Worm (Caenorhabditis elegans): Measurements from ENCODE around the gene sap-49.

sap-49 gene

ce11 chrII:8035667-8036066 is at the start of gene sap-49:
Gene sap-49, minus strand, starts transcription at chrII:8035767.
- no peak for TF ChIP-seq skn-1 (tag; optimal IDR thresholded peaks at IDR 0.05)
- no peak for TF ChIP-seq egl-27 (tag; optimal IDR thresholded peaks at IDR 0.05)
- TF ChIP-seq nhr-11 (tag; optimal IDR thresholded peaks at IDR 0.05) = no peak
- TF ChIP-seq ama-1 (optimal IDR thresholded peaks at IDR 0.05) = no peak
- TF ChIP-seq pha-4 (tag; optimal IDR thresholded peaks at IDR 0.05) = no peak
- TF ChIP-seq elt-1 (tag; optimal IDR thresholded peaks at IDR 0.05) = no peak
- TF ChIP-seq unc-39 (tag; optimal IDR thresholded peaks at IDR 0.05) = no peak
- no peak for TF ChIP-seq mml-1 (tag; optimal IDR thresholded peaks at IDR 0.05)
- TF ChIP-seq hmg-11 (tag; optimal IDR thresholded peaks at IDR 0.05) = no peak

ce11 chrII:8078041-8078440 is 42.5 kb upstream of the sap-49 start, which contains the start of gene K02C4.5:
Gene K02C4.5, plus strand, starts transcription at chrII:8078435.
- TF ChIP-seq ama-1 (optimal IDR thresholded peaks at IDR 0.05) = no peak
- TF ChIP-seq nfya-1 (tag; optimal IDR thresholded peaks at IDR 0.05; ENCODE audit: insufficient read depth) = no peak
- peak; percentile 11 for TF ChIP-seq nhr-25 (tag; optimal IDR thresholded peaks at IDR 0.05)
- no peak for TF ChIP-seq lin-39 (tag; optimal IDR thresholded peaks at IDR 0.05)
- peak; percentile 67 for TF ChIP-seq nhr-23 (tag; optimal IDR thresholded peaks at IDR 0.05)
- TF ChIP-seq mml-1 (tag; optimal IDR thresholded peaks at IDR 0.05) = no peak
- TF ChIP-seq eor-1 (tag; optimal IDR thresholded peaks at IDR 0.05) = no peak
- no peak for TF ChIP-seq egl-27 (tag; optimal IDR thresholded peaks at IDR 0.05)
- peak; percentile 24 for TF ChIP-seq skn-1 (tag; optimal IDR thresholded peaks at IDR 0.05)
- TF ChIP-seq ZK546.5 (tag; optimal IDR thresholded peaks at IDR 0.05) = no peak
- TF ChIP-seq aly-2 (tag; optimal IDR thresholded peaks at IDR 0.05) = no peak
- no peak for TF ChIP-seq unc-62 (GFP tag; optimal IDR thresholded peaks at IDR 0.05)
- TF ChIP-seq egl-5 (tag; optimal IDR thresholded peaks at IDR 0.05) = no peak
- TF ChIP-seq elt-2 (tag; optimal IDR thresholded peaks at IDR 0.05) = peak; percentile 83
- no peak for TF ChIP-seq ztf-4 (tag; optimal IDR thresholded peaks at IDR 0.05)
- no peak for TF ChIP-seq ceh-9 (tag; optimal IDR thresholded peaks at IDR 0.05)
- peak; percentile 63 for TF ChIP-seq pqm-1 (tag; optimal IDR thresholded peaks at IDR 0.05)
- peak; percentile 27 for TF ChIP-seq jun-1 (tag; optimal IDR thresholded peaks at IDR 0.05)
- no peak for TF ChIP-seq fkh-2 (tag; optimal IDR thresholded peaks at IDR 0.05)
- TF ChIP-seq R02D3.7 (tag; optimal IDR thresholded peaks at IDR 0.05) = no peak
- TF ChIP-seq zag-1 (tag; optimal IDR thresholded peaks at IDR 0.05) = no peak
- TF ChIP-seq nhr-12 (tag; optimal IDR thresholded peaks at IDR 0.05) = no peak
- TF ChIP-seq fos-1 (tag; optimal IDR thresholded peaks at IDR 0.05) = no peak
- TF ChIP-seq pha-4 (tag; optimal IDR thresholded peaks at IDR 0.05) = peak; percentile 12
- no peak for TF ChIP-seq nhr-77 (tag; optimal IDR thresholded peaks at IDR 0.05)
- TF ChIP-seq nhr-11 (tag; optimal IDR thresholded peaks at IDR 0.05) = no peak
- no peak for TF ChIP-seq lin-15B (tag; optimal IDR thresholded peaks at IDR 0.05)
- TF ChIP-seq nhr-237 (tag; optimal IDR thresholded peaks at IDR 0.05) = no peak
- TF ChIP-seq unc-39 (tag; optimal IDR thresholded peaks at IDR 0.05) = no peak
- TF ChIP-seq elt-1 (tag; optimal IDR thresholded peaks at IDR 0.05) = no peak
- no peak for TF ChIP-seq mdl-1 (tag; optimal IDR thresholded peaks at IDR 0.05)
- no peak for TF ChIP-seq ztf-11 (tag; optimal IDR thresholded peaks at IDR 0.05)
- TF ChIP-seq ceh-28 (tag; optimal IDR thresholded peaks at IDR 0.05) = peak; percentile 64

- peak; percentile 76 for TF ChIP-seq elt-2 (tag; optimal IDR thresholded peaks at IDR 0.05)
- TF ChIP-seq egl-27 (tag; optimal IDR thresholded peaks at IDR 0.05) = peak; percentile 86
- peak; percentile 36 for TF ChIP-seq lin-15B (tag; optimal IDR thresholded peaks at IDR 0.05)
- peak; percentile 55 for TF ChIP-seq pqm-1 (tag; optimal IDR thresholded peaks at IDR 0.05)
- TF ChIP-seq skn-1 (tag; optimal IDR thresholded peaks at IDR 0.05) = peak; percentile 44
- no peak for TF ChIP-seq mml-1 (tag; optimal IDR thresholded peaks at IDR 0.05)
- peak; percentile 52 for TF ChIP-seq nhr-77 (tag; optimal IDR thresholded peaks at IDR 0.05)
- no peak for TF ChIP-seq elt-1 (tag; optimal IDR thresholded peaks at IDR 0.05)
- no peak for TF ChIP-seq unc-39 (tag; optimal IDR thresholded peaks at IDR 0.05)
- peak in 2 of 3 experiments; percentile 18 to 56 for TF ChIP-seq elt-3 (tag; optimal IDR thresholded peaks at IDR 0.05)
- TF ChIP-seq nhr-23 (tag; optimal IDR thresholded peaks at IDR 0.05) = peak; percentile 55
- TF ChIP-seq tbx-2 (tag; optimal IDR thresholded peaks at IDR 0.05) = peak; percentile 60
- TF ChIP-seq ceh-82 (tag; optimal IDR thresholded peaks at IDR 0.05) = no peak
- peak; percentile 58 for TF ChIP-seq jun-1 (tag; optimal IDR thresholded peaks at IDR 0.05)
- peak; percentile 85 for TF ChIP-seq nhr-25 (tag; optimal IDR thresholded peaks at IDR 0.05)
- TF ChIP-seq fkh-2 (tag; optimal IDR thresholded peaks at IDR 0.05) = no peak
- peak; percentile 67 for TF ChIP-seq egl-5 (tag; optimal IDR thresholded peaks at IDR 0.05)
- no peak for TF ChIP-seq nhr-28 (tag; optimal IDR thresholded peaks at IDR 0.05)
- TF ChIP-seq lsy-12 (tag; optimal IDR thresholded peaks at IDR 0.05) = peak; percentile 86
- peak; percentile 38 for TF ChIP-seq ceh-16 (tag; optimal IDR thresholded peaks at IDR 0.05)
- TF ChIP-seq lin-39 (tag; optimal IDR thresholded peaks at IDR 0.05) = peak; percentile 85
- TF ChIP-seq nhr-43 (tag; optimal IDR thresholded peaks at IDR 0.05; ENCODE audit: poor library complexity, severe bottlenecking) = peak; percentile 61
- TF ChIP-seq zag-1 (tag; optimal IDR thresholded peaks at IDR 0.05) = no peak
- TF ChIP-seq pha-4 (tag; optimal IDR thresholded peaks at IDR 0.05) = peak; percentile 82
- TF ChIP-seq nfya-1 (tag; optimal IDR thresholded peaks at IDR 0.05; ENCODE audit: insufficient read depth) = peak; percentile 73
- peak; percentile 51 for TF ChIP-seq ztf-4 (tag; optimal IDR thresholded peaks at IDR 0.05)
- peak; percentile 6 for TF ChIP-seq R02D3.7 (tag; optimal IDR thresholded peaks at IDR 0.05)
- TF ChIP-seq ama-1 (optimal IDR thresholded peaks at IDR 0.05) = peak; percentile 43
- TF ChIP-seq hmg-11 (tag; optimal IDR thresholded peaks at IDR 0.05) = peak; percentile 35
- no peak for TF ChIP-seq sea-2 (GFP tag; optimal IDR thresholded peaks at IDR 0.05)
- TF ChIP-seq eor-1 (tag; optimal IDR thresholded peaks at IDR 0.05) = no peak
Observed at ce11 chrII:8075324-8075810, 39.8 kb upstream of the sap-49 start, which contains the start of gene K02C4.2. Gene K02C4.2, plus strand, starts transcription at chrII:8075760.

Measured in whole organism, L3 larva.